Worm (Caenorhabditis elegans) whole organism, L4 larva: ENCODE data around the gene F35F10.6.

Experiments used
- ceh-32 ChIP-seq: sonication (generic microtip); optimal IDR thresholded peaks from 2 replicates; lab custom pipeline; 2016; ENCODE audit warnings: mild to moderate bottlenecking, missing genetic modification characterization, missing compliant biosample characterization; ENCODE audit not compliant: poor library complexity
- ctbp-1 ChIP-seq: fragments of 200-800 bp; sonication (Bioruptor generic); IDR thresholded peaks from 2 replicates; pipeline ENCODE4 v1.3.6; 2022; ENCODE audit warnings: missing genetic modification reagents, missing genetic modification characterization, missing compliant biosample characterization
- lin-1 ChIP-seq: fragments of 200-800 bp; sonication (Bioruptor generic); IDR thresholded peaks from 2 replicates; pipeline ENCODE4 v1.3.6; 2022; ENCODE audit warnings: missing genetic modification reagents, missing genetic modification characterization, missing compliant biosample characterization
- lin-38 ChIP-seq: fragments of 200-800 bp; sonication (Bioruptor generic); IDR thresholded peaks from 2 replicates; pipeline ENCODE4 v1.3.6; 2022; ENCODE audit warnings: missing genetic modification reagents, missing genetic modification characterization, missing compliant biosample characterization
- madf-5 ChIP-seq, 2 experiments: fragments of 200-800 bp; sonication (Bioruptor generic); IDR thresholded peaks; 2 replicates each; pipeline ENCODE4 v1.3.6; 2022; ENCODE audit warnings: missing compliant biosample characterization in 2 of 2, missing genetic modification characterization in 2 of 2
- mep-1 ChIP-seq: fragments of 150-350 bp; sonication (generic microtip); optimal IDR thresholded peaks from 3 replicates; lab custom pipeline; 2014; ENCODE audit warnings: missing biosample characterization, missing genetic modification characterization
- nhr-102 ChIP-seq: sonication (generic microtip); optimal IDR thresholded peaks from 2 replicates; lab custom pipeline; 2016; ENCODE audit warnings: mild to moderate bottlenecking, missing genetic modification characterization, moderate library complexity, missing compliant biosample characterization
- set-16 ChIP-seq: fragments of 200-800 bp; sonication (Bioruptor generic); IDR thresholded peaks from 2 replicates; pipeline ENCODE4 v1.3.6; 2022; ENCODE audit warnings: missing genetic modification reagents, missing genetic modification characterization, missing compliant biosample characterization
- unc-62 ChIP-seq, 3 experiments: fragments of 150-350 bp in 1 of 3; sonication (generic microtip); optimal IDR thresholded peaks in 2 of 3; peaks in 1 of 3; 1 replicate in 1 of 3; 2 replicates in 2 of 3; lab custom pipeline; 2014 to 2017; ENCODE audit warnings: missing biosample characterization in 3 of 3, missing genetic modification characterization in 3 of 3, missing genetic modification reagents in 3 of 3, missing genotype in 1 of 3

The F35F10.6 gene

ce11 chrV:3244703-3245102 is 44.5 kb downstream of the F35F10.6 start, which contains the start of gene srj-7:
Gene srj-7, plus strand, starts transcription at chrV:3245003.
- TF ChIP-seq unc-62 (GFP tag; optimal IDR thresholded peaks at IDR 0.05 in 1 of 2; lab: Kevin White, UChicago): peak in 1 of 2 experiments; percentile 39
- TF ChIP-seq unc-62 (tag; optimal IDR thresholded peaks at IDR 0.05; lab: Kevin White, UChicago): no peak
- no peak for TF ChIP-seq set-16 (GFP tag; lab: Robert Waterston, UW)
- TF ChIP-seq, all 104 proteins: peak for 1

ce11 chrV:3242984-3243383 is 46.2 kb downstream of the F35F10.6 start, which contains the start of gene gst-23:
Gene gst-23, plus strand, starts transcription at chrV:3243284.
- no peak for TF ChIP-seq lin-38 (GFP tag; lab: Robert Waterston, UW)

- TF ChIP-seq mep-1 (tag; lab: Kevin White, UChicago) (no peak), ctbp-1 (GFP tag; lab: Robert Waterston, UW) (no peak), lin-1 (GFP tag; lab: Robert Waterston, UW) (no peak), nhr-102 (no peak), madf-5 (GFP tag; IDR thresholded peaks at IDR 0.05; lab: Robert Waterston, UW) (no peak), unc-62 (GFP tag; optimal IDR thresholded peaks at IDR 0.05 in 1 of 2; lab: Kevin White, UChicago) (peak in 1 of 2 experiments; percentile 95), unc-62 (tag; optimal IDR thresholded peaks at IDR 0.05; lab: Kevin White, UChicago) (no peak), ceh-32 (no peak)
Observed at ce11 chrV:3241175-3241574, 48.0 kb downstream of the F35F10.6 start, which contains the start of gene srj-11. Gene srj-11, plus strand, starts transcription at chrV:3241424.
